Fruit fly (Drosophila melanogaster) whole organism, embryonic: ENCODE measurements around the gene Hs2st.

Experiments
- CG11504 ChIP-seq: fragments of 200-800 bp; sonication (Bioruptor generic); optimal IDR thresholded peaks from 3 replicates; lab custom pipeline; 2019; ENCODE audit warnings: missing biosample characterization, mild to moderate bottlenecking, missing genetic modification characterization, moderate library complexity
- CG12769 ChIP-seq: fragments of 200-800 bp; sonication (Bioruptor generic); optimal IDR thresholded peaks from 2 replicates; lab custom pipeline; 2019; ENCODE audit warnings: missing biosample characterization, mild to moderate bottlenecking, missing genetic modification characterization, moderate library complexity
- CG14014 ChIP-seq: fragments of 200-800 bp; sonication (Bioruptor generic); IDR thresholded peaks from 2 replicates; pipeline ENCODE4 v1.3.6; 2022; ENCODE audit warnings: missing biosample characterization, missing genetic modification characterization
- CG2120 ChIP-seq: fragments of 200-800 bp; sonication (Bioruptor generic); optimal IDR thresholded peaks from 3 replicates; lab custom pipeline; 2016; ENCODE audit warnings: missing biosample characterization, missing genetic modification characterization
- CG31441 ChIP-seq: fragments of 200-800 bp; sonication (Bioruptor generic); IDR thresholded peaks from 2 replicates; pipeline ENCODE4 v1.3.6; 2022; ENCODE audit warnings: missing biosample characterization, missing genetic modification characterization
- CG3407 ChIP-seq: fragments of 200-800 bp; sonication (Bioruptor generic); optimal IDR thresholded peaks from 2 replicates; lab custom pipeline; 2018; ENCODE audit warnings: missing biosample characterization, mild to moderate bottlenecking, missing genetic modification characterization
- CG3838 ChIP-seq: fragments of 200-800 bp; sonication (Bioruptor generic); optimal IDR thresholded peaks from 3 replicates; lab custom pipeline; 2016; ENCODE audit warnings: missing biosample characterization, missing genetic modification characterization
- CG3847 ChIP-seq: fragments of 200-800 bp; sonication (Bioruptor generic); IDR thresholded peaks from 2 replicates; pipeline ENCODE4 v1.3.6; 2022; ENCODE audit warnings: missing biosample characterization, missing genetic modification characterization
- CG4404 ChIP-seq: fragments of 200-800 bp; sonication (Bioruptor generic); IDR thresholded peaks from 2 replicates; pipeline ENCODE4 v1.3.6; 2022; ENCODE audit warnings: missing biosample characterization, missing genetic modification characterization
- CG4617 ChIP-seq: fragments of 200-800 bp; sonication (Bioruptor generic); optimal IDR thresholded peaks from 3 replicates; lab custom pipeline; 2016; ENCODE audit warnings: missing biosample characterization, missing genetic modification characterization, borderline replicate concordance
- CG6683 ChIP-seq: fragments of 200-800 bp; sonication (Bioruptor generic); optimal IDR thresholded peaks from 2 replicates; lab custom pipeline; 2017; ENCODE audit warnings: missing biosample characterization, mild to moderate bottlenecking, missing genetic modification characterization, missing genetic modification reagents
- CG7839 ChIP-seq: fragments of 200-800 bp; sonication (Bioruptor generic); optimal IDR thresholded peaks from 3 replicates; lab custom pipeline; 2018; ENCODE audit warnings: missing biosample characterization, mild to moderate bottlenecking, missing genetic modification characterization, moderate library complexity
- CG8281 ChIP-seq: fragments of 200-800 bp; sonication (Bioruptor generic); optimal IDR thresholded peaks from 2 replicates; lab custom pipeline; 2018; ENCODE audit warnings: missing biosample characterization, mild to moderate bottlenecking, missing genetic modification characterization, moderate library complexity
- CG9727 ChIP-seq: fragments of 200-800 bp; sonication (Bioruptor generic); optimal IDR thresholded peaks from 3 replicates; lab custom pipeline; 2017; ENCODE audit warnings: missing biosample characterization, mild to moderate bottlenecking, missing genetic modification characterization
- CG9817 ChIP-seq: fragments of 200-800 bp; sonication (Bioruptor generic); optimal IDR thresholded peaks from 2 replicates; lab custom pipeline; 2018; ENCODE audit warnings: missing biosample characterization, mild to moderate bottlenecking, missing genetic modification characterization, moderate library complexity
- CrebB ChIP-seq: fragments of 200-800 bp; sonication (Bioruptor generic); optimal IDR thresholded peaks from 3 replicates; lab custom pipeline; 2018; ENCODE audit warnings: missing biosample characterization, mild to moderate bottlenecking, missing genetic modification characterization
- E2f1 ChIP-seq: fragments of 200-800 bp; sonication (Bioruptor generic); IDR thresholded peaks from 2 replicates; pipeline ENCODE4 v1.3.6; 2022; ENCODE audit warnings: missing biosample characterization, missing genetic modification characterization
- E2f2 ChIP-seq: fragments of 200-800 bp; sonication (Bioruptor generic); IDR thresholded peaks from 2 replicates; pipeline ENCODE4 v1.3.6; 2022; ENCODE audit warnings: missing biosample characterization, missing genetic modification characterization
- Fer3 ChIP-seq: fragments of 200-800 bp; sonication (Bioruptor generic); optimal IDR thresholded peaks from 2 replicates; lab custom pipeline; 2018; ENCODE audit warnings: missing biosample characterization, mild to moderate bottlenecking, missing genetic modification characterization, moderate library complexity
- HLHmδ ChIP-seq: fragments of 200-800 bp; sonication (Bioruptor generic); optimal IDR thresholded peaks from 2 replicates; lab custom pipeline; 2018; ENCODE audit warnings: missing biosample characterization, mild to moderate bottlenecking, missing genetic modification characterization, moderate library complexity
- Hey ChIP-seq: fragments of 200-800 bp; sonication (Bioruptor generic); optimal IDR thresholded peaks from 3 replicates; lab custom pipeline; 2018; ENCODE audit warnings: missing biosample characterization, mild to moderate bottlenecking, missing genetic modification characterization
- HmgZ ChIP-seq: fragments of 200-800 bp; sonication (Bioruptor generic); optimal IDR thresholded peaks from 2 replicates; lab custom pipeline; 2018; ENCODE audit warnings: missing biosample characterization, mild to moderate bottlenecking, missing genetic modification characterization
- Med ChIP-seq: fragments of 200-800 bp; sonication (Bioruptor generic); peaks from one replicate; lab custom pipeline; 2016; ENCODE audit warnings: missing biosample characterization, missing genetic modification characterization, mild to moderate bottlenecking, inconsistent platforms, moderate library complexity
- Meics ChIP-seq: fragments of 200-800 bp; sonication (Bioruptor generic); optimal IDR thresholded peaks from 2 replicates; lab custom pipeline; 2017; ENCODE audit warnings: missing biosample characterization, mild to moderate bottlenecking, missing genetic modification characterization
- Mrtf ChIP-seq: fragments of 200-800 bp; sonication (Bioruptor generic); IDR thresholded peaks from 3 replicates; pipeline ENCODE4 v1.3.6; 2022; ENCODE audit warnings: missing biosample characterization, missing genetic modification characterization
- Myb ChIP-seq: fragments of 200-800 bp; sonication (Bioruptor generic); optimal IDR thresholded peaks from 2 replicates; lab custom pipeline; 2016; ENCODE audit warnings: missing biosample characterization, missing genetic modification characterization
- Nf-YA ChIP-seq: fragments of 200-800 bp; sonication (Bioruptor generic); IDR thresholded peaks from 2 replicates; pipeline ENCODE4 v1.3.6; 2022; ENCODE audit warnings: missing biosample characterization, missing genetic modification characterization
- Ravus ChIP-seq: fragments of 200-800 bp; sonication (Bioruptor generic); IDR thresholded peaks from 2 replicates; pipeline ENCODE4 v1.3.6; 2022; ENCODE audit warnings: missing biosample characterization, missing genetic modification characterization
- Rfx ChIP-seq: fragments of 200-800 bp; sonication (Bioruptor generic); IDR thresholded peaks from 2 replicates; pipeline ENCODE4 v1.3.6; 2022; ENCODE audit warnings: missing biosample characterization, missing genetic modification characterization
- Trl ChIP-seq, 3 experiments: fragments of >200 bp in 2 of 3; fragments of 200-800 bp in 1 of 3; sonication (Bioruptor generic) in 1 of 3; optimal IDR thresholded peaks; 2 replicates in 1 of 3; 3 replicates in 2 of 3; lab custom pipeline; 2016 to 2017; ENCODE audit warnings: missing biosample characterization in 1 of 3, missing genetic modification characterization in 1 of 3
- ab ChIP-seq: fragments of 200-800 bp; sonication (Bioruptor generic); optimal IDR thresholded peaks from 2 replicates; lab custom pipeline; 2016; ENCODE audit warnings: missing biosample characterization, missing genetic modification characterization
- al ChIP-seq: fragments of 200-800 bp; sonication (Bioruptor generic); IDR thresholded peaks from 2 replicates; pipeline ENCODE4 v1.3.6; 2022; ENCODE audit warnings: missing biosample characterization, missing genetic modification characterization
- caup ChIP-seq: fragments of 200-800 bp; sonication (Bioruptor generic); optimal IDR thresholded peaks from 3 replicates; lab custom pipeline; 2017; ENCODE audit warnings: missing biosample characterization, mild to moderate bottlenecking, missing genetic modification characterization, moderate library complexity; ENCODE audit not compliant: severe bottlenecking
- dmrt99B ChIP-seq: fragments of 200-800 bp; sonication (Bioruptor generic); optimal IDR thresholded peaks from 2 replicates; lab custom pipeline; 2018; ENCODE audit warnings: missing biosample characterization, mild to moderate bottlenecking, missing genetic modification characterization, moderate library complexity
- fd102C ChIP-seq: fragments of 200-800 bp; sonication (Bioruptor generic); optimal IDR thresholded peaks from 2 replicates; lab custom pipeline; 2018; ENCODE audit warnings: missing biosample characterization, mild to moderate bottlenecking, missing genetic modification characterization, moderate library complexity
- grau ChIP-seq: fragments of 200-800 bp; optimal IDR thresholded peaks from 3 replicates; lab custom pipeline; 2019; ENCODE audit warnings: missing biosample characterization, mild to moderate bottlenecking, missing genetic modification characterization, moderate library complexity
- ham ChIP-seq: fragments of 200-800 bp; sonication (Bioruptor generic); IDR thresholded peaks from 2 replicates; pipeline ENCODE4 v1.3.6; 2022; ENCODE audit warnings: missing biosample characterization, missing genetic modification characterization
- hbn ChIP-seq: fragments of 200-800 bp; sonication (Bioruptor generic); IDR thresholded peaks from 2 replicates; pipeline ENCODE4 v1.3.6; 2022; ENCODE audit warnings: missing biosample characterization, missing genetic modification characterization; ENCODE audit not compliant: partially characterized antibody
- kah ChIP-seq: fragments of 200-800 bp; sonication (Bioruptor generic); optimal IDR thresholded peaks from 2 replicates; lab custom pipeline; 2018; ENCODE audit warnings: missing biosample characterization, mild to moderate bottlenecking, missing genetic modification characterization
- mam ChIP-seq: fragments of 200-800 bp; sonication (Bioruptor generic); optimal IDR thresholded peaks from 3 replicates; lab custom pipeline; 2016; ENCODE audit warnings: missing biosample characterization, missing genetic modification characterization
- pum ChIP-seq: fragments of 200-800 bp; sonication (Bioruptor generic); optimal IDR thresholded peaks from 2 replicates; lab custom pipeline; 2016; ENCODE audit warnings: missing biosample characterization, missing genetic modification characterization
- run ChIP-seq: fragments of 200-800 bp; sonication (Bioruptor generic); optimal IDR thresholded peaks from 3 replicates; lab custom pipeline; 2018; ENCODE audit warnings: missing biosample characterization, mild to moderate bottlenecking, missing genetic modification characterization
- tio ChIP-seq: fragments of 200-800 bp; sonication (Bioruptor generic); optimal IDR thresholded peaks from 2 replicates; lab custom pipeline; 2017; ENCODE audit warnings: missing biosample characterization, missing genetic modification characterization, inconsistent platforms
- trh ChIP-seq: fragments of 200-800 bp; sonication (Bioruptor generic); optimal IDR thresholded peaks from 2 replicates; lab custom pipeline; 2016; ENCODE audit warnings: missing biosample characterization, missing genetic modification characterization
- tx ChIP-seq: fragments of 200-800 bp; sonication (Bioruptor generic); optimal IDR thresholded peaks from 2 replicates; lab custom pipeline; 2016; ENCODE audit warnings: missing biosample characterization, missing genetic modification characterization
- wdn ChIP-seq: fragments of 200-800 bp; sonication (Bioruptor generic); IDR thresholded peaks from 2 replicates; pipeline ENCODE4 v1.3.6; 2022; ENCODE audit warnings: missing biosample characterization, missing genetic modification characterization
- yki ChIP-seq: fragments of >200 bp; optimal IDR thresholded peaks from 3 replicates; lab custom pipeline; 2018
- zen2 ChIP-seq: fragments of 200-800 bp; sonication (Bioruptor generic); IDR thresholded peaks from 3 replicates; pipeline ENCODE4 v1.3.6; 2022; ENCODE audit warnings: missing biosample characterization, missing genetic modification characterization; ENCODE audit not compliant: partially characterized antibody
- zfh2 ChIP-seq: fragments of 200-800 bp; sonication (Bioruptor generic); optimal IDR thresholded peaks from 2 replicates; lab custom pipeline; 2016; ENCODE audit warnings: missing biosample characterization, missing genetic modification characterization

Hs2st gene

DNA sequence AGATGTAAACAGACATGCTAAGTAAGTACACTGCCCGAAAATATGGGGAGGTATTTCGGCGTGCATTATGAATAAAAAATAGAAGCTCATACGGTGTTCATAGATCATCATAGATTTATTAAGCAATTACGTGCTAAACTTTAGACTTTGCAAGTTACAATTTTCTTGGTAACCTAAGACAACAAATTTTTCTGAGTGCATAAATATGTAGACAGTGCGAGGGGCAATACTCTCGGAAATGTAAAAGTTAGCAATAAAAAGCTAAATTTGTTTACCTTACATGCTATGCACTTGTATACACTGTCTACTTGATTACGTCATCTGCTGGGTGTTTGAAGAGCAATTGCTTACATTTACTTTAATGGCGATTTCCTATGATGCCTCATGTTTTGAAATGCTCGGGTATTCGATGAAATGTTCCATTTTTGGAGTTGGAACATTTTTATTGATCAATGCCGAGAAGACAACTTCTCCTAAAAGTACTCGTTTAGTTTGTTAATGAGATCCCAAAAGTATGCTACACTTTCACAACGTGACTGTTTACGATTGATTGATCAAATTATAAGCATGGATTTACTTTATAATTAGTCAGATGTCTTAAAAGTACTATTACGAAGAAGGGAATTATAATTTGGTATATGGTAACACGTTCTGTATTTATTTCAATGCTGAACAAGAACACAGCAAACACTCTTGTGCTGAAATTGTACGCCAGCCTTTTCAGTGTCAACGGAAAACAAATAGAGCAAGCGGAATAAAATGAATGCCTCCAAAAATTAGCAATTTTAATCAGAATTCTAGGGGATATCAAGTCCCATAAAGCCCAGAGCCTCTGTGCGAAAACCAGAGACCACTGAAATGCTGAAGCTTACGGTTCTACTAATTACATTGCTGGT is 27.7 kb downstream of the Hs2st start, which contains the start of gene Lectin-galC1 (continued):
- TF ChIP-seq ham (GFP tag; lab: Robert Waterston, UW): no peak
- peak; percentile 60 for TF ChIP-seq CG6683
- TF ChIP-seq ab (GFP tag; lab: Kevin White, UChicago): peak; percentile 70
- TF ChIP-seq mam (GFP tag; lab: Kevin White, UChicago): peak; percentile 70
- peak; percentile 61 for TF ChIP-seq Ravus (GFP tag; lab: Robert Waterston, UW)
- peak; percentile 46 for TF ChIP-seq Nf-YA (GFP tag; lab: Robert Waterston, UW)
- TF ChIP-seq hbn (GFP tag; lab: Robert Waterston, UW): no peak
- TF ChIP-seq Hey: peak; percentile 28
- TF ChIP-seq CG3407: peak; percentile 87
- peak; percentile 69 for TF ChIP-seq kah (GFP tag; lab: Kevin White, UChicago)
- peak; percentile 91 for TF ChIP-seq dmrt99B (tag; lab: Kevin White, UChicago)
- TF ChIP-seq CG3838 (GFP tag; lab: Kevin White, UChicago): peak; percentile 72
- peak; percentile 84 for TF ChIP-seq tx
- TF ChIP-seq Myb: peak; percentile 69
- peak; percentile 83 for TF ChIP-seq run
- no peak for TF ChIP-seq HLHmδ (GFP tag; lab: Kevin White, UChicago)
- TF ChIP-seq Trl (optimal IDR thresholded peaks at IDR 0.05; lab: Kevin White, UChicago): no peak
- TF ChIP-seq Trl (GFP tag; optimal IDR thresholded peaks at IDR 0.05; lab: Kevin White, UChicago): peak; percentile 90
- peak; percentile 86 for TF ChIP-seq CG11504
- peak; percentile 82 for TF ChIP-seq tio (GFP tag; lab: Kevin White, UChicago)
- no peak for TF ChIP-seq CG8281 (tag; lab: Kevin White, UChicago)
- TF ChIP-seq al (GFP tag; lab: Robert Waterston, UW): peak; percentile 46; the same call in 1 of the 2 replicates
- TF ChIP-seq pum: peak; percentile 88
- TF ChIP-seq E2f2: peak; percentile 61
- TF ChIP-seq E2f1 (GFP tag; lab: Robert Waterston, UW): peak; percentile 76

DNA sequence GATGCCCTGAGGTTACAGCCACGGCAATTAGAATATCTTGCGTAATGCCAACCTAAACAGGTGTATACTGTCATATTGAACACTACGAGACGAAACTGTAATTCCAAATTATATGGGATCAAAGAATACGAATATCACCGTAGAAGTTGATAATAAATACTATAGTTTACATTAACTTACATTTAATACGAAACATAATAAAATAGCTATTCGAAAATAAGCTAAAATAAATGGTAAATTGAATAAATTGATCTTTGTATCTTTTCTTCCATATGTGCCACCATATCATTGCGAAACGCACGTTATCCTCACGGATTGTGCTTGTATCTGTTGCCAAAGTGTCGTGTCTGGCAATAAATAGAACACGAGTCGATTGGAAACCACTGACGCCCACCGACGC is 28.7 kb downstream of the Hs2st start:
- TF ChIP-seq grau (tag; lab: Kevin White, UChicago): peak; percentile 57
- peak; percentile 47 for TF ChIP-seq CG9817 (tag; lab: Kevin White, UChicago)
- peak; percentile 31 for TF ChIP-seq CG2120
- TF ChIP-seq CrebB (tag; lab: Kevin White, UChicago): no peak
- no peak for TF ChIP-seq CG31441 (GFP tag; lab: Robert Waterston, UW)
- TF ChIP-seq caup (GFP tag; lab: Kevin White, UChicago): peak; percentile 16
- TF ChIP-seq CG4404 (GFP tag; lab: Robert Waterston, UW): no peak
- TF ChIP-seq zfh2: peak; percentile 16
- TF ChIP-seq HmgZ (tag; lab: Kevin White, UChicago): peak; percentile 14
- 0 out of 2 replicates have a peak, but pooled peaks have one; percentile 38 for TF ChIP-seq CG3847
- peak; percentile 40; the same call in 1 of the 2 replicates for TF ChIP-seq Rfx (GFP tag; lab: Robert Waterston, UW)
- 0 out of 2 replicates have a peak, but pooled peaks have one; percentile 16 for TF ChIP-seq wdn (GFP tag; lab: Robert Waterston, UW)
- TF ChIP-seq trh (GFP tag; lab: Kevin White, UChicago): no peak
- peak; percentile 49 for TF ChIP-seq Meics
- TF ChIP-seq fd102C (GFP tag; lab: Kevin White, UChicago): no peak
- TF ChIP-seq CG12769: peak; percentile 50
- TF ChIP-seq CG4617 (GFP tag; lab: Kevin White, UChicago): no peak
- no peak for TF ChIP-seq yki (lab: Kevin White, UChicago)
- TF ChIP-seq zen2 (GFP tag; lab: Robert Waterston, UW): no peak
- peak; percentile 45 for TF ChIP-seq Med (GFP tag; lab: Kevin White, UChicago)
- peak; percentile 45; the same call in 1 of the 2 replicates for TF ChIP-seq CG14014
- TF ChIP-seq Mrtf (GFP tag; lab: Robert Waterston, UW): peak; percentile 28; the same call in 1 of the 3 replicates
- TF ChIP-seq CG7839 (tag; lab: Kevin White, UChicago): peak; percentile 37
- TF ChIP-seq CG9727 (GFP tag; lab: Kevin White, UChicago): no peak
- peak; percentile 24 for TF ChIP-seq Fer3 (tag; lab: Kevin White, UChicago)
